Worm (Caenorhabditis elegans) whole organism, young adult: ENCODE results near the gene Y66H1A.5.
A peak's percentile ranks its signal among the peaks of the same experiment; 100 is the strongest.

Experiments
- B0336.3 ChIP-seq: fragments of 200-800 bp; sonication (Bioruptor generic); IDR thresholded peaks from 2 replicates; pipeline ENCODE4 v1.3.6; 2022; ENCODE audit warnings: missing genetic modification characterization, missing compliant biosample characterization
- F33H1.4 ChIP-seq: fragments of 200-800 bp; sonication (Bioruptor generic); IDR thresholded peaks from 2 replicates; pipeline ENCODE4 v1.3.6; 2022; ENCODE audit warnings: missing genetic modification reagents, missing genetic modification characterization, missing compliant biosample characterization
- F39B2.1 ChIP-seq: fragments of 200-800 bp; sonication (Bioruptor generic); IDR thresholded peaks from 2 replicates; pipeline ENCODE4 v1.3.6; 2022; ENCODE audit warnings: missing genetic modification reagents, missing genetic modification characterization, missing compliant biosample characterization
- K11D2.4 ChIP-seq: fragments of 200-800 bp; sonication (Bioruptor generic); IDR thresholded peaks from 2 replicates; pipeline ENCODE4 v1.3.6; 2022; ENCODE audit warnings: missing genetic modification reagents, missing genetic modification characterization, missing compliant biosample characterization
- K12H6.12 ChIP-seq: fragments of 200-800 bp; sonication (Bioruptor generic); optimal IDR thresholded peaks from 2 replicates; lab custom pipeline; 2018; ENCODE audit warnings: mild to moderate bottlenecking, missing genetic modification characterization, missing compliant biosample characterization
- T26A5.8 ChIP-seq: sonication (generic microtip); optimal IDR thresholded peaks from 2 replicates; lab custom pipeline; 2016; ENCODE audit warnings: missing genetic modification characterization, missing compliant biosample characterization
- Y67H2A.10 ChIP-seq: fragments of 200-800 bp; sonication (Bioruptor generic); conservative IDR thresholded peaks from 2 replicates; pipeline ENCODE4 v1.3.6; 2022; ENCODE audit warnings: missing genetic modification reagents, missing genetic modification characterization, missing compliant biosample characterization
- Y79H2A.3 ChIP-seq: fragments of 200-800 bp; sonication (Bioruptor generic); conservative IDR thresholded peaks from 2 replicates; pipeline ENCODE4 v1.3.6; 2022; ENCODE audit warnings: missing genetic modification reagents, missing genetic modification characterization, missing compliant biosample characterization
- akir-1 ChIP-seq: fragments of 200-800 bp; sonication (Bioruptor generic); optimal IDR thresholded peaks from 2 replicates; lab custom pipeline; 2018; ENCODE audit warnings: mild to moderate bottlenecking, missing genetic modification characterization, moderate library complexity, missing compliant biosample characterization
- atf-7 ChIP-seq: sonication (generic microtip); optimal IDR thresholded peaks from 2 replicates; lab custom pipeline; 2017; ENCODE audit warnings: mild to moderate bottlenecking, missing genetic modification characterization, missing compliant biosample characterization
- athp-1 ChIP-seq: sonication (generic microtip); optimal IDR thresholded peaks from 2 replicates; lab custom pipeline; 2017; ENCODE audit warnings: mild to moderate bottlenecking, missing genetic modification characterization, missing compliant biosample characterization
- attf-5 ChIP-seq: fragments of 200-800 bp; sonication (Bioruptor generic); optimal IDR thresholded peaks from 2 replicates; lab custom pipeline; 2018; ENCODE audit warnings: mild to moderate bottlenecking, missing genetic modification characterization, missing compliant biosample characterization
- cebp-1 ChIP-seq, 2 experiments: fragments of 200-800 bp in 1 of 2; sonication (Bioruptor generic) in 1 of 2; sonication (generic microtip) in 1 of 2; IDR thresholded peaks in 1 of 2; optimal IDR thresholded peaks in 1 of 2; 2 replicates each; pipeline versions ENCODE4 v1.3.6 to Lab custom; 2017 to 2022; ENCODE audit warnings: missing compliant biosample characterization in 2 of 2, missing genetic modification characterization in 2 of 2, mild to moderate bottlenecking in 1 of 2, missing genetic modification reagents in 1 of 2, moderate library complexity in 1 of 2
- ceh-100 ChIP-seq: fragments of 200-800 bp; sonication (Bioruptor generic); IDR thresholded peaks from 2 replicates; pipeline ENCODE4 v1.3.6; 2022; ENCODE audit warnings: missing genetic modification reagents, missing genetic modification characterization, missing compliant biosample characterization
- efl-1 ChIP-seq: fragments of 150-350 bp; optimal IDR thresholded peaks from 2 replicates; lab custom pipeline; 2014; ENCODE audit warnings: missing biosample characterization, missing genetic modification reagents, missing genetic modification characterization
- egrh-3 ChIP-seq: fragments of 200-800 bp; sonication (Bioruptor generic); IDR thresholded peaks from 2 replicates; pipeline ENCODE4 v1.3.6; 2022; ENCODE audit warnings: missing genetic modification reagents, missing genetic modification characterization, missing compliant biosample characterization
- ekl-4 ChIP-seq: fragments of 200-800 bp; sonication (Bioruptor generic); IDR thresholded peaks from 2 replicates; pipeline ENCODE4 v1.3.6; 2022; ENCODE audit warnings: missing genetic modification reagents, missing genetic modification characterization, missing compliant biosample characterization
- ets-4 ChIP-seq: fragments of 200-800 bp; sonication (Bioruptor generic); optimal IDR thresholded peaks from 2 replicates; lab custom pipeline; 2018; ENCODE audit warnings: mild to moderate bottlenecking, missing genetic modification characterization, missing compliant biosample characterization
- hmg-1.2 ChIP-seq: fragments of 200-800 bp; sonication (Bioruptor generic); IDR thresholded peaks from 2 replicates; pipeline ENCODE4 v1.3.6; 2022; ENCODE audit warnings: missing genetic modification reagents, missing genetic modification characterization, missing compliant biosample characterization
- let-607 ChIP-seq, 2 experiments: fragments of 200-800 bp in 1 of 2; sonication (Bioruptor generic) in 1 of 2; sonication (generic microtip) in 1 of 2; optimal IDR thresholded peaks; 2 replicates each; lab custom pipeline; 2016 to 2018; ENCODE audit warnings: mild to moderate bottlenecking in 2 of 2, missing compliant biosample characterization in 2 of 2, missing genetic modification characterization in 2 of 2, moderate library complexity in 2 of 2, missing genotype in 1 of 2
- lin-26 ChIP-seq: fragments of 200-800 bp; sonication (Bioruptor generic); IDR thresholded peaks from 2 replicates; pipeline ENCODE4 v1.3.6; 2022; ENCODE audit warnings: missing genetic modification reagents, missing genetic modification characterization, missing compliant biosample characterization
- lin-35 ChIP-seq, 3 experiments: fragments of 150-350 bp in 2 of 3; sonication (generic microtip) in 1 of 3; optimal IDR thresholded peaks; 2 replicates each; lab custom pipeline; 2014 to 2018; ENCODE audit warnings: missing biosample characterization in 3 of 3, missing genetic modification characterization in 3 of 3, missing genetic modification reagents in 3 of 3
- lin-40 ChIP-seq: sonication (generic microtip); optimal IDR thresholded peaks from 2 replicates; lab custom pipeline; 2016; ENCODE audit warnings: missing genetic modification characterization, mild to moderate bottlenecking, missing compliant biosample characterization, missing genotype, missing genetic modification reagents
- lin-54 ChIP-seq: fragments of 200-800 bp; sonication (Bioruptor generic); optimal IDR thresholded peaks from 2 replicates; lab custom pipeline; 2018; ENCODE audit warnings: mild to moderate bottlenecking, missing genetic modification characterization, missing compliant biosample characterization
- madf-10 ChIP-seq: sonication (generic microtip); optimal IDR thresholded peaks from 2 replicates; lab custom pipeline; 2016; ENCODE audit warnings: mild to moderate bottlenecking, missing genetic modification characterization, missing compliant biosample characterization
- mcd-1 ChIP-seq: fragments of 200-800 bp; sonication (Bioruptor generic); IDR thresholded peaks from 2 replicates; pipeline ENCODE4 v1.3.6; 2022; ENCODE audit warnings: missing genetic modification reagents, missing genetic modification characterization, missing compliant biosample characterization
- mes-4 ChIP-seq: sonication (generic microtip); optimal IDR thresholded peaks from 2 replicates; lab custom pipeline; 2016; ENCODE audit warnings: missing genotype, missing genetic modification characterization, missing compliant biosample characterization
- nhr-120 ChIP-seq: fragments of 200-800 bp; sonication (Bioruptor generic); IDR thresholded peaks from 2 replicates; pipeline ENCODE4 v1.3.6; 2022; ENCODE audit warnings: missing genetic modification characterization, missing compliant biosample characterization
- nhr-179 ChIP-seq: sonication (generic microtip); optimal IDR thresholded peaks from 2 replicates; lab custom pipeline; 2016; ENCODE audit warnings: mild to moderate bottlenecking, missing genetic modification characterization, missing compliant biosample characterization
- nhr-80 ChIP-seq: sonication (generic microtip); optimal IDR thresholded peaks from 2 replicates; lab custom pipeline; 2016; ENCODE audit warnings: missing genetic modification characterization, missing compliant biosample characterization
- repo-1 ChIP-seq: sonication (generic microtip); optimal IDR thresholded peaks from 2 replicates; lab custom pipeline; 2017; ENCODE audit warnings: mild to moderate bottlenecking, missing genetic modification characterization, missing compliant biosample characterization
- snpc-1.1 ChIP-seq: sonication (generic microtip); optimal IDR thresholded peaks from 2 replicates; lab custom pipeline; 2017; ENCODE audit warnings: missing genetic modification characterization, mild to moderate bottlenecking, missing compliant biosample characterization, antibody characterized with exemption, moderate library complexity, missing genotype, missing genetic modification reagents; ENCODE audit not compliant: insufficient read depth
- snpc-1.3 ChIP-seq: sonication (generic microtip); optimal IDR thresholded peaks from 2 replicates; lab custom pipeline; 2017; ENCODE audit warnings: missing genetic modification characterization, mild to moderate bottlenecking, missing compliant biosample characterization, antibody characterized with exemption, moderate library complexity, missing genotype, missing genetic modification reagents; ENCODE audit not compliant: insufficient read depth
- snpc-4 ChIP-seq, 5 experiments: fragments of 150-350 bp in 1 of 5; sonication (generic microtip) in 4 of 5; optimal IDR thresholded peaks; 2 replicates each; lab custom pipeline; 2014 to 2018; ENCODE audit warnings: missing genetic modification characterization in 5 of 5, missing biosample characterization in 3 of 5, antibody characterized with exemption in 2 of 5, mild to moderate bottlenecking in 2 of 5, missing compliant biosample characterization in 2 of 5, missing genotype in 2 of 5, moderate library complexity in 2 of 5, missing genetic modification reagents in 1 of 5
- sptf-2 ChIP-seq: fragments of 200-800 bp; sonication (Bioruptor generic); optimal IDR thresholded peaks from 2 replicates; lab custom pipeline; 2018; ENCODE audit warnings: mild to moderate bottlenecking, missing genetic modification characterization, missing compliant biosample characterization
- unc-62 ChIP-seq: fragments of 150-350 bp; optimal IDR thresholded peaks from 2 replicates; lab custom pipeline; 2014; ENCODE audit warnings: missing biosample characterization, missing genetic modification reagents, missing genetic modification characterization
- zfh-2 ChIP-seq: fragments of 200-800 bp; sonication (Bioruptor generic); conservative IDR thresholded peaks from 2 replicates; pipeline ENCODE4 v1.3.6; 2022; ENCODE audit warnings: missing genetic modification reagents, missing genetic modification characterization, missing compliant biosample characterization

The Y66H1A.5 gene

DNA sequence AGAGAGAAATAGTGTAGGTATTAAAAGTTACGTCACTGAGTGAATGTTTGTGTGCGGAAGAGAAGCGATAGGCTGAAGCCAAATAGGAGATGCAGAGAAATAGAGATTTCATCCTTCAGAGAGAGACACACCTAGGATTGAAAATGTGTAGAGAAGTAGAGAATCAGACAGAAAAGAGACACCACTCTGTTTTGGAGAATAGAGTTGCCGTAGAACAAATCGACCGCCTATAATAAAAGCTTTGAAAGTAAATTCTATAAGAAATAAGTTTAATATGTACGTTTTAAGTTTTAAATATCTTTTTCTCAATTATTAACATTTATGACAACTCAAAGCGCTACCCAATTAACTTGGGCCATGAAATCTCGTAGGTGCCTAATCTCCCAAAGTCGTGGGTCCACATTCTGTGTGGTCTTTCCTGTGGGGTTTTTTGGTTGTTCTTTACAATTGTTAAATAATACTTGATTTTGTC is 18.5 kb downstream of the Y66H1A.5 start, which contains the start of gene T07A9.12:
T07A9.12 (plus strand) TSS at position 448 of the 472 bp plus-strand sequence.
- TF ChIP-seq Y79H2A.3 (GFP tag; lab: Robert Waterston, UW) (no peak), lin-40 (tag; lab: Kevin White, UChicago) (peak; percentile 72), nhr-179 (tag; lab: Kevin White, UChicago) (no peak), ets-4 (no peak), lin-54 (GFP tag; lab: Kevin White, UChicago) (peak; percentile 2), nhr-80 (peak; percentile 45), repo-1 (tag; lab: Kevin White, UChicago) (no peak), attf-5 (peak; percentile 83), lin-26 (GFP tag; lab: Robert Waterston, UW) (no peak), F39B2.1 (GFP tag; lab: Robert Waterston, UW) (no peak), T26A5.8 (tag; lab: Kevin White, UChicago) (no peak), B0336.3 (GFP tag; lab: Robert Waterston, UW) (no peak), cebp-1 (GFP tag; IDR thresholded peaks at IDR 0.05; lab: Robert Waterston, UW) (no peak), cebp-1 (tag; optimal IDR thresholded peaks at IDR 0.05; lab: Kevin White, UChicago) (peak; percentile 67), egrh-3 (GFP tag; lab: Robert Waterston, UW) (peak; percentile 21; the same call in 1 of the 2 replicates), let-607 (tag; optimal IDR thresholded peaks at IDR 0.05; lab: Kevin White, UChicago) (peak in 1 of 2 experiments; percentile 32), sptf-2 (GFP tag; lab: Kevin White, UChicago) (no peak), zfh-2 (no peak), ceh-100 (GFP tag; lab: Robert Waterston, UW) (peak; percentile 90), nhr-120 (GFP tag; lab: Robert Waterston, UW) (no peak), mcd-1 (peak; percentile 45), F33H1.4 (GFP tag; lab: Robert Waterston, UW) (no peak), snpc-4 (GFP tag; optimal IDR thresholded peaks at IDR 0.05; lab: Kevin White, UChicago) (no peak), snpc-4 (tag; optimal IDR thresholded peaks at IDR 0.05; lab: Kevin White, UChicago) (peak in 1 of 4 experiments; percentile 34), akir-1 (GFP tag; lab: Kevin White, UChicago) (no peak), athp-1 (no peak), lin-35 (GFP tag; optimal IDR thresholded peaks at IDR 0.05; lab: Kevin White, UChicago) (peak in 1 of 3 experiments; percentile 39), K12H6.12 (peak; percentile 75), atf-7 (no peak), hmg-1.2 (GFP tag; lab: Robert Waterston, UW) (peak; percentile 93), unc-62 (no peak), madf-10 (tag; lab: Kevin White, UChicago) (peak; percentile 32), K11D2.4 (0 out of 2 replicates have a peak, but pooled peaks have one; percentile 13)

DNA sequence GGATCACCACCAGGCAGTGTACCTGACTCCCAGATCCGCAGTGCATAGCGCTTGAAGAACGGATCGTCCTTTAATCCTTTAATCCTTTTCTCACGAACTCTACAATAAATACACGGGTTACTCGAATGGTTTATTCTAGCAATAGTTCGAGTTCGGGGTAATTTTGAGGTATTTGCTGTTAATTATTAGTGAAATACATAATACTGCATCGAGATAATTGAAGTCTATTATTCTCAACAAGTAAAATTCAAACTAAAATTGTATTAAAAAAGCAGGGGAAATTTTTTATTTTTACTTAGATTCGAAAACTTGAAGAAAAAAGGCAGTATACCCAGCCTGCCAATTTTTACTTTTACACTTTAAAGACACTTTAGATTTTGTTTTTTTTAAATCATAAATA is 19.0 kb downstream of the Y66H1A.5 start, which contains the start of gene kgb-1:
kgb-1 (minus strand) TSS at position 101 of the 400 bp plus-strand sequence.
- TF ChIP-seq snpc-1.3 (no peak), snpc-1.1 (tag; lab: Kevin White, UChicago) (no peak), ekl-4 (GFP tag; lab: Robert Waterston, UW) (no peak), efl-1 (GFP tag; lab: Kevin White, UChicago) (no peak), mes-4 (no peak), Y67H2A.10 (no peak)
